Fruit fly (Drosophila melanogaster) whole organism, prepupa: ENCODE data around the gene Nep1.

Experiments
- CG1621 ChIP-seq: fragments of 200-800 bp; sonication (Bioruptor generic); optimal IDR thresholded peaks from 3 replicates; lab custom pipeline; 2018; ENCODE audit warnings: missing biosample characterization, mild to moderate bottlenecking, missing genetic modification characterization
- CG6276 ChIP-seq: fragments of 200-800 bp; sonication (Bioruptor generic); optimal IDR thresholded peaks from 2 replicates; lab custom pipeline; 2017; ENCODE audit warnings: missing biosample characterization, mild to moderate bottlenecking, missing genetic modification characterization
- Sox15 ChIP-seq: fragments of 200-800 bp; sonication (Bioruptor generic); optimal IDR thresholded peaks from 3 replicates; lab custom pipeline; 2016; ENCODE audit warnings: missing biosample characterization, missing genetic modification characterization

Gene Nep1

dm6 chrX:6151919-6152318 is 60.9 kb downstream of the Nep1 start:
- TF ChIP-seq CG6276 (GFP tag; lab: Kevin White, UChicago) (no peak), Sox15 (GFP tag; lab: Kevin White, UChicago) (no peak), CG1621 (tag; lab: Kevin White, UChicago) (no peak)
